Worm (Caenorhabditis elegans) whole organism, L2 larva: ENCODE measurements around the gene sucl-2.

Source experiments
- C34F6.9 ChIP-seq: fragments of 150-350 bp; optimal IDR thresholded peaks from 2 replicates; lab custom pipeline; 2014; ENCODE audit warnings: missing biosample characterization, missing genetic modification characterization
- F13H6.1 ChIP-seq: sonication (generic microtip); optimal IDR thresholded peaks from 2 replicates; lab custom pipeline; 2016; ENCODE audit warnings: missing genetic modification characterization, missing compliant biosample characterization
- R02D3.7 ChIP-seq: fragments of 150-350 bp; optimal IDR thresholded peaks from 2 replicates; lab custom pipeline; 2014; ENCODE audit warnings: missing biosample characterization, missing genetic modification characterization
- Y55F3AM.14 ChIP-seq: fragments of 200-800 bp; sonication (Bioruptor generic); optimal IDR thresholded peaks from 2 replicates; lab custom pipeline; 2018; ENCODE audit warnings: mild to moderate bottlenecking, missing genetic modification characterization, missing compliant biosample characterization
- ZK546.5 ChIP-seq: sonication (generic microtip); optimal IDR thresholded peaks from 2 replicates; lab custom pipeline; 2017; ENCODE audit warnings: missing biosample characterization, missing genetic modification characterization
- blmp-1 ChIP-seq: sonication (generic microtip); optimal IDR thresholded peaks from 2 replicates; lab custom pipeline; 2017; ENCODE audit warnings: missing genetic modification characterization, mild to moderate bottlenecking, missing compliant biosample characterization, antibody characterized with exemption, moderate library complexity; ENCODE audit not compliant: insufficient read depth
- ceh-16 ChIP-seq: fragments of 150-350 bp; optimal IDR thresholded peaks from 2 replicates; lab custom pipeline; 2014; ENCODE audit warnings: missing biosample characterization, missing genetic modification characterization
- crh-2 ChIP-seq: sonication (generic microtip); optimal IDR thresholded peaks from 2 replicates; lab custom pipeline; 2017; ENCODE audit warnings: missing biosample characterization, missing genetic modification characterization
- dmd-4 ChIP-seq: sonication (generic microtip); optimal IDR thresholded peaks from 2 replicates; lab custom pipeline; 2017; ENCODE audit warnings: missing biosample characterization, missing genetic modification characterization
- elt-1 ChIP-seq: fragments of 150-350 bp; optimal IDR thresholded peaks from 2 replicates; lab custom pipeline; 2014; ENCODE audit warnings: missing biosample characterization, missing genetic modification characterization
- fos-1 ChIP-seq: fragments of 150-350 bp; optimal IDR thresholded peaks from 2 replicates; lab custom pipeline; 2014; ENCODE audit warnings: missing biosample characterization, missing genetic modification characterization
- gmeb-1 ChIP-seq: fragments of 150-350 bp; optimal IDR thresholded peaks from 2 replicates; lab custom pipeline; 2014; ENCODE audit warnings: missing biosample characterization, missing genetic modification characterization
- lin-11 ChIP-seq: fragments of 150-350 bp; sonication (generic microtip); optimal IDR thresholded peaks from 2 replicates; lab custom pipeline; 2014; ENCODE audit warnings: missing biosample characterization, missing genetic modification characterization, inconsistent platforms, mixed read lengths
- lin-13 ChIP-seq: fragments of 150-350 bp; optimal IDR thresholded peaks from 2 replicates; lab custom pipeline; 2014; ENCODE audit warnings: missing biosample characterization, missing genetic modification reagents, missing genetic modification characterization
- lin-39 ChIP-seq: fragments of 150-350 bp; optimal IDR thresholded peaks from 2 replicates; lab custom pipeline; 2014; ENCODE audit warnings: missing biosample characterization, missing genetic modification reagents, missing genetic modification characterization
- lsy-2 ChIP-seq, 2 experiments: fragments of 150-350 bp in 1 of 2; sonication (generic microtip) in 1 of 2; optimal IDR thresholded peaks; 2 replicates each; lab custom pipeline; 2014 to 2017; ENCODE audit warnings: missing biosample characterization in 2 of 2, missing genetic modification characterization in 2 of 2
- mab-5 ChIP-seq: fragments of 150-350 bp; optimal IDR thresholded peaks from 2 replicates; lab custom pipeline; 2014; ENCODE audit warnings: missing biosample characterization, missing genetic modification characterization
- mbf-1 ChIP-seq: sonication (generic microtip); optimal IDR thresholded peaks from 2 replicates; lab custom pipeline; 2017; ENCODE audit warnings: missing biosample characterization, missing genetic modification characterization
- mdl-1 ChIP-seq, 2 experiments: fragments of 150-350 bp in 1 of 2; sonication (generic microtip) in 1 of 2; optimal IDR thresholded peaks; 2 replicates each; lab custom pipeline; 2017; ENCODE audit warnings: missing biosample characterization in 2 of 2, missing genetic modification characterization in 2 of 2
- nhr-12 ChIP-seq: fragments of 150-350 bp; optimal IDR thresholded peaks from 2 replicates; lab custom pipeline; 2014; ENCODE audit warnings: missing biosample characterization, missing genetic modification characterization
- nhr-129 ChIP-seq: fragments of 150-350 bp; optimal IDR thresholded peaks from 2 replicates; lab custom pipeline; 2014; ENCODE audit warnings: missing biosample characterization, missing genetic modification characterization
- nhr-21 ChIP-seq: fragments of 150-350 bp; optimal IDR thresholded peaks from 2 replicates; lab custom pipeline; 2014; ENCODE audit warnings: missing biosample characterization, missing genetic modification characterization
- nhr-23 ChIP-seq: fragments of 150-350 bp; optimal IDR thresholded peaks from 2 replicates; lab custom pipeline; 2014; ENCODE audit warnings: missing biosample characterization, missing genetic modification reagents, missing genetic modification characterization
- nhr-237 ChIP-seq: fragments of 150-350 bp; optimal IDR thresholded peaks from 2 replicates; lab custom pipeline; 2014; ENCODE audit warnings: missing biosample characterization, missing genetic modification characterization
- nhr-25 ChIP-seq: fragments of 150-350 bp; sonication (generic microtip); optimal IDR thresholded peaks from 3 replicates; lab custom pipeline; 2014; ENCODE audit warnings: missing biosample characterization, missing genetic modification characterization
- nhr-6 ChIP-seq: fragments of 150-350 bp; optimal IDR thresholded peaks from 2 replicates; lab custom pipeline; 2014; ENCODE audit warnings: missing biosample characterization, missing genetic modification characterization
- nhr-77 ChIP-seq: fragments of 150-350 bp; optimal IDR thresholded peaks from 2 replicates; lab custom pipeline; 2014; ENCODE audit warnings: missing biosample characterization, missing genetic modification characterization
- peb-1 ChIP-seq: fragments of 150-350 bp; optimal IDR thresholded peaks from 2 replicates; lab custom pipeline; 2014; ENCODE audit warnings: missing biosample characterization, missing genetic modification characterization
- sem-4 ChIP-seq: fragments of 150-350 bp; optimal IDR thresholded peaks from 2 replicates; lab custom pipeline; 2014; ENCODE audit warnings: missing biosample characterization, missing genetic modification reagents, missing genetic modification characterization
- skn-1 ChIP-seq: sonication (generic microtip); optimal IDR thresholded peaks from 2 replicates; lab custom pipeline; 2017; ENCODE audit warnings: missing biosample characterization, missing genetic modification characterization
- sma-3 ChIP-seq: sonication (generic microtip); optimal IDR thresholded peaks from 2 replicates; lab custom pipeline; 2016; ENCODE audit warnings: missing genetic modification reagents, missing genetic modification characterization, missing compliant biosample characterization
- sma-9 ChIP-seq, 2 experiments: fragments of 150-350 bp in 1 of 2; sonication (generic microtip) in 1 of 2; optimal IDR thresholded peaks; 2 replicates each; lab custom pipeline; 2014 to 2016; ENCODE audit warnings: missing genetic modification characterization in 2 of 2, mild to moderate bottlenecking in 1 of 2, missing biosample characterization in 1 of 2, missing compliant biosample characterization in 1 of 2, missing genetic modification reagents in 1 of 2, moderate library complexity in 1 of 2
- unc-39 ChIP-seq: fragments of 150-350 bp; optimal IDR thresholded peaks from 2 replicates; lab custom pipeline; 2014; ENCODE audit warnings: missing biosample characterization, missing genetic modification characterization
- unc-55 ChIP-seq: fragments of 150-350 bp; sonication (generic microtip); optimal IDR thresholded peaks from 3 replicates; lab custom pipeline; 2014; ENCODE audit warnings: missing biosample characterization, missing genetic modification reagents, missing genetic modification characterization
- unc-62 ChIP-seq: fragments of 150-350 bp; optimal IDR thresholded peaks from 2 replicates; lab custom pipeline; 2014; ENCODE audit warnings: missing biosample characterization, missing genetic modification reagents, missing genetic modification characterization
- zag-1 ChIP-seq: fragments of 150-350 bp; optimal IDR thresholded peaks from 2 replicates; lab custom pipeline; 2014; ENCODE audit warnings: missing biosample characterization, missing genetic modification characterization
- ztf-4 ChIP-seq: fragments of 150-350 bp; optimal IDR thresholded peaks from 2 replicates; lab custom pipeline; 2014; ENCODE audit warnings: missing biosample characterization, missing genetic modification characterization

The sucl-2 gene

ce11 chrIII:887874-888299 lies 13.3 kb downstream of the sucl-2 start:
- TF ChIP-seq lin-13 (peak; percentile 55), nhr-12 (tag; lab: Kevin White, UChicago) (no peak), sem-4 (tag; lab: Kevin White, UChicago) (peak; percentile 68), fos-1 (tag; lab: Kevin White, UChicago) (peak; percentile 43), R02D3.7 (tag; lab: Kevin White, UChicago) (no peak), skn-1 (no peak), sma-9 (GFP tag; optimal IDR thresholded peaks at IDR 0.05; lab: Kevin White, UChicago) (peak; percentile 68), sma-9 (tag; optimal IDR thresholded peaks at IDR 0.05; lab: Kevin White, UChicago) (no peak), nhr-21 (peak; percentile 26), nhr-23 (tag; lab: Kevin White, UChicago) (no peak), lin-11 (tag; lab: Kevin White, UChicago) (peak; percentile 73), gmeb-1 (tag; lab: Kevin White, UChicago) (peak; percentile 53), mdl-1 (tag; optimal IDR thresholded peaks at IDR 0.05; lab: Kevin White, UChicago) (peak; percentile 12 to 72), blmp-1 (tag; lab: Kevin White, UChicago) (peak; percentile 80), elt-1 (no peak), lsy-2 (tag; optimal IDR thresholded peaks at IDR 0.05; lab: Kevin White, UChicago) (peak; percentile 64 to 78), nhr-237 (tag; lab: Kevin White, UChicago) (no peak), C34F6.9 (tag; lab: Kevin White, UChicago) (peak; percentile 79), unc-62 (GFP tag; lab: Kevin White, UChicago) (no peak), nhr-6 (tag; lab: Kevin White, UChicago) (peak; percentile 53), dmd-4 (tag; lab: Kevin White, UChicago) (no peak), sma-3 (GFP tag; lab: Kevin White, UChicago) (peak; percentile 40), zag-1 (tag; lab: Kevin White, UChicago) (peak; percentile 28), mab-5 (tag; lab: Kevin White, UChicago) (peak; percentile 72), nhr-77 (no peak), nhr-129 (tag; lab: Kevin White, UChicago) (peak; percentile 73), crh-2 (peak; percentile 90), Y55F3AM.14 (peak; percentile 71), lin-39 (tag; lab: Kevin White, UChicago) (no peak), F13H6.1 (tag; lab: Kevin White, UChicago) (peak; percentile 72), peb-1 (tag; lab: Kevin White, UChicago) (no peak), unc-55 (GFP tag; lab: Kevin White, UChicago) (peak; percentile 93), ztf-4 (tag; lab: Kevin White, UChicago) (peak; percentile 23)

ce11 chrIII:886726-887125 lies 14.5 kb downstream of the sucl-2 start, which contains the start of gene zer-1:
Gene zer-1 (minus strand): TSS chrIII:886793.
- TF ChIP-seq blmp-1 (tag; lab: Kevin White, UChicago) (peak; percentile 67), crh-2 (peak; percentile 8), sma-3 (GFP tag; lab: Kevin White, UChicago) (no peak)

ce11 chrIII:883595-883994 lies 17.6 kb downstream of the sucl-2 start:
- TF ChIP-seq nhr-129 (tag; lab: Kevin White, UChicago): no peak
- TF ChIP-seq nhr-25 (tag; lab: Kevin White, UChicago): no peak
- TF ChIP-seq unc-39: no peak
- TF ChIP-seq mab-5 (tag; lab: Kevin White, UChicago): no peak
- no peak for TF ChIP-seq nhr-12 (tag; lab: Kevin White, UChicago)
- TF ChIP-seq ZK546.5 (tag; lab: Kevin White, UChicago): no peak
- TF ChIP-seq nhr-237 (tag; lab: Kevin White, UChicago): no peak
- no peak for TF ChIP-seq crh-2
- no peak for TF ChIP-seq nhr-77
- no peak for TF ChIP-seq lin-11 (tag; lab: Kevin White, UChicago)

ce11 chrIII:881460-881859 lies 19.8 kb downstream of the sucl-2 start:
- TF ChIP-seq unc-55 (GFP tag; lab: Kevin White, UChicago) (no peak), nhr-6 (tag; lab: Kevin White, UChicago) (no peak), unc-39 (no peak), nhr-129 (tag; lab: Kevin White, UChicago) (no peak), mbf-1 (tag; lab: Kevin White, UChicago) (no peak), ceh-16 (tag; lab: Kevin White, UChicago) (no peak), sma-3 (GFP tag; lab: Kevin White, UChicago) (no peak), gmeb-1 (tag; lab: Kevin White, UChicago) (no peak)
